Worm (Caenorhabditis elegans): ENCODE results near the gene pqn-39.

pqn-39 gene

ce11 chrX:13977439-13978118 is 9.1 kb upstream of the pqn-39 start, which contains the start of gene F48F7.6:
F48F7.6 (plus strand) TSS chrX:13977829.
- TF ChIP-seq sdc-2 (tag; optimal IDR thresholded peaks at IDR 0.05) (peak; percentile 14), ceh-34 (tag; optimal IDR thresholded peaks at IDR 0.05) (peak; percentile 15), sox-4 (tag; optimal IDR thresholded peaks at IDR 0.05) (peak; percentile 20), ref-2 (tag; optimal IDR thresholded peaks at IDR 0.05) (peak; percentile 52), ceh-2 (tag; optimal IDR thresholded peaks at IDR 0.05) (peak; percentile 33), nfya-1 (tag; optimal IDR thresholded peaks at IDR 0.05) (peak; percentile 42), tbx-7 (tag; optimal IDR thresholded peaks at IDR 0.05) (no peak), unc-42 (tag; optimal IDR thresholded peaks at IDR 0.05) (peak; percentile 59), ceh-9 (tag; optimal IDR thresholded peaks at IDR 0.05) (no peak), tbx-2 (tag; optimal IDR thresholded peaks at IDR 0.05) (peak; percentile 54), ceh-14 (tag; optimal IDR thresholded peaks at IDR 0.05) (peak; percentile 20), ceh-48 (tag; optimal IDR thresholded peaks at IDR 0.05) (peak; percentile 89), ceh-31 (tag; optimal IDR thresholded peaks at IDR 0.05) (peak; percentile 33), mec-3 (tag; optimal IDR thresholded peaks at IDR 0.05; ENCODE audit: borderline replicate concordance) (no peak), ceh-18 (tag; optimal IDR thresholded peaks at IDR 0.05) (peak; percentile 37), unc-55 (GFP tag; optimal IDR thresholded peaks at IDR 0.05) (peak; percentile 36), ets-4 (tag; optimal IDR thresholded peaks at IDR 0.05) (no peak), C08G9.2 (tag; optimal IDR thresholded peaks at IDR 0.05) (no peak)

DNA sequence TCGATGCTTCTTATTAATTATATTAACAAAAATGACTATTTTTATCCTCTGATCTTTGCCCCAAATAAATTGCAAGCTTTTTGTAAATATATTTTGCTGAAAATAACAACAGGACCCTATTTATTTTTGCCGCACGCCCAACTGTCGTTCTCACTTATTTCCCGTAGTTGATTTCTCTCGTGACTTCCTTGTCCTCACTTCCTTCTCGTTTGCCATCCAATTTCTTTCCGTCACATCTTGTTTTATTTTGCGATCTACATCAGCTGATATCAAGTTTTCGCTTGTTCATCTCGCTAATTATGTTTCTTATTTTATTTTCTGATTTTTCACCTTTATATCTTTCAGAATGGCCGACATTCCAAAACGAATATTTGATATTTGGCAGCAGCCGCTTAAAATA is 6.8 kb upstream of the pqn-39 start, which contains the start of gene F48F7.5:
TSS of gene F48F7.5 (plus strand) at position 340 of the 400 bp plus-strand sequence.
- peak; percentile 20 for TF ChIP-seq hlh-30 (tag; optimal IDR thresholded peaks at IDR 0.05; ENCODE audit: insufficient read depth)
- TF ChIP-seq sdc-2 (tag; optimal IDR thresholded peaks at IDR 0.05): no peak

ce11 chrX:13974448-13975071 is 6.1 kb upstream of the pqn-39 start:
- TF ChIP-seq unc-86 (tag; optimal IDR thresholded peaks at IDR 0.05) (no peak), unc-55 (GFP tag; optimal IDR thresholded peaks at IDR 0.05) (peak; percentile 66), K02D7.2 (tag; optimal IDR thresholded peaks at IDR 0.05) (no peak), ceh-24 (tag; optimal IDR thresholded peaks at IDR 0.05) (no peak)

DNA sequence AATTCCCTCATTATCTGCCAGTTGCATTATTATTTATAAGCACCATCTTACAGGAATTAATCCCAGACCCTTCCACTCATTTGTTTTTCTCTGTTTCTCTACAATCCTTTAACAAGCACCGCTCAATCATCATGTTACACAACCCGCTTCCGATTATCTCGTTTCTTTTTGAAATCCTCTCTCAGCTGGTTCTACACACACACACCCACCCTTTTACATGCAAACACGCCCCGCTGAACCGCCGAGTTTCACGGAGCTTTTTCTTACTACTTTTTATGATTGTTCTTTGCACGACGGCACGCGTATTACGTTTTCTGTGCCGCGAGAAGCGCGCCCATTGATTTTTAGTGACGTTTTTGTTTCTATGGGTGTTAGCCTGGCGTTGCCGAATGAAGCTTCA is 5.3 kb upstream of the pqn-39 start:
- TF ChIP-seq unc-42 (tag; optimal IDR thresholded peaks at IDR 0.05) (peak; percentile 57), unc-55 (GFP tag; optimal IDR thresholded peaks at IDR 0.05) (peak; percentile 27), sox-4 (tag; optimal IDR thresholded peaks at IDR 0.05) (no peak), tbx-2 (tag; optimal IDR thresholded peaks at IDR 0.05) (peak; percentile 7), ceh-34 (tag; optimal IDR thresholded peaks at IDR 0.05) (peak; percentile 28), ceh-48 (tag; optimal IDR thresholded peaks at IDR 0.05) (no peak), ceh-22 (tag; optimal IDR thresholded peaks at IDR 0.05) (no peak), ceh-31 (tag; optimal IDR thresholded peaks at IDR 0.05) (peak; percentile 13), ceh-18 (tag; optimal IDR thresholded peaks at IDR 0.05) (peak; percentile 76)

DNA sequence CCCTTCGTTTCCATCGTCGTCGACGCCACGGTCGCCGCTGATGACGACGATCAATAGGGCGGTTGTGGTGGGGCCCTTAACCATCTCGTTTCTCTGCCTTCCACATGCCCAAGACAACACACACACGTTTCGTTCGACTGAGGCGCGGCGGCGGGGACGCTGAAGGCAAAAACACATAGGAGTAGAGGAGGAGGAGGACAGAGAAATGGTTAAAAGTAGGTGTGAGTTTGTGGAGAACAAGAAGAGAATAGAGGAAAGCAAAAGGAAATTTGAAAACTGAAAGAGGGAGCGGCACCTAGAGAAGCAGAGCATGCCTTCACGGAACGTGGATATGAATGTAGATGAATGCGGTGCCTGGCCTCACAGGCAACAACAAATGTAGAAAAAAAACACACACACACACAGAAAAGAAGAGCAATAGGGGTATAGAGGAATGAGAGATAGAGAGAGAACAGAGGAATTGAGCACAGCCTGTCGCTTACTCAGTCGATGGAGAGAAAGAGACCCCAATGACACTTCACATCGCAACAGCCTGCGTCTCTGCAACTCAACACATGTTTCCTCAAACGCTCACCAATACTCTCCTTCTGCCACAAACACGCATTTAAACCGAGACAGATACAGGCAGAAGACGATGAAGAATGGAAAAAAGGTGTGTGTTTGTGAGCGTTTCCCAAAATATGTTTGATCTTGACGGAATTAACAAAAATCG is 937 bp upstream of the pqn-39 start:
- no peak for TF ChIP-seq odd-2 (tag; optimal IDR thresholded peaks at IDR 0.05)
- no peak for TF ChIP-seq pha-4 (tag; optimal IDR thresholded peaks at IDR 0.05)
- peak; percentile 35 for TF ChIP-seq elt-2 (tag; optimal IDR thresholded peaks at IDR 0.05)
- no peak for TF ChIP-seq ttx-3 (tag; optimal IDR thresholded peaks at IDR 0.05)
- no peak for TF ChIP-seq fax-1 (tag; optimal IDR thresholded peaks at IDR 0.05)
- no peak for TF ChIP-seq ceh-30 (tag; optimal IDR thresholded peaks at IDR 0.05)
- peak; percentile 10 for TF ChIP-seq hlh-30 (tag; optimal IDR thresholded peaks at IDR 0.05; ENCODE audit: insufficient read depth)
- TF ChIP-seq sox-2 (GFP tag; IDR thresholded peaks at IDR 0.05): no peak
- no peak for TF ChIP-seq Y22D7AL.16 (tag; optimal IDR thresholded peaks at IDR 0.05)
- no peak for TF ChIP-seq ama-1 (optimal IDR thresholded peaks at IDR 0.05)
- TF ChIP-seq T23F11.4 (GFP tag; optimal IDR thresholded peaks at IDR 0.05): no peak
- peak; percentile 71 for TF ChIP-seq unc-55 (GFP tag; optimal IDR thresholded peaks at IDR 0.05)
- TF ChIP-seq pqm-1 (tag; optimal IDR thresholded peaks at IDR 0.05): no peak
- peak; percentile 19 for TF ChIP-seq ets-4 (tag; optimal IDR thresholded peaks at IDR 0.05)
- no peak for TF ChIP-seq pax-1 (tag; optimal IDR thresholded peaks at IDR 0.05)
- peak; percentile 40 for TF ChIP-seq ceh-14 (tag; optimal IDR thresholded peaks at IDR 0.05)
- no peak for TF ChIP-seq ceh-48 (tag; optimal IDR thresholded peaks at IDR 0.05)
- no peak for TF ChIP-seq ceh-45 (GFP tag; IDR thresholded peaks at IDR 0.05)
- TF ChIP-seq K02D7.2 (tag; optimal IDR thresholded peaks at IDR 0.05): no peak
- TF ChIP-seq ahr-1 (tag; optimal IDR thresholded peaks at IDR 0.05): no peak
- no peak for TF ChIP-seq ceh-22 (tag; optimal IDR thresholded peaks at IDR 0.05)
- no peak for TF ChIP-seq lin-11 (tag; optimal IDR thresholded peaks at IDR 0.05)
- TF ChIP-seq ceh-34 (tag; optimal IDR thresholded peaks at IDR 0.05): no peak
- peak; percentile 48 for TF ChIP-seq ceh-31 (tag; optimal IDR thresholded peaks at IDR 0.05)
- TF ChIP-seq eyg-1 (tag; optimal IDR thresholded peaks at IDR 0.05): no peak
- no peak for TF ChIP-seq ceh-24 (tag; optimal IDR thresholded peaks at IDR 0.05)
